Fruit fly (Drosophila melanogaster) Kc167 (cell line): ENCODE results near the gene CG8072.

ENCODE experiments used
- Myc ChIP-seq: fragments of >200 bp; optimal IDR thresholded peaks from 2 replicates; lab custom pipeline; 2017; ENCODE audit warnings: missing external identifiers
- Sin3A ChIP-seq: fragments of >200 bp; optimal IDR thresholded peaks from 2 replicates; lab custom pipeline; 2018; ENCODE audit warnings: missing external identifiers
- h ChIP-seq: fragments of >200 bp; optimal IDR thresholded peaks from 3 replicates; lab custom pipeline; 2018; ENCODE audit warnings: missing external identifiers
- insv ChIP-seq: fragments of >200 bp; optimal IDR thresholded peaks from 3 replicates; lab custom pipeline; 2018; ENCODE audit warnings: missing external identifiers
- psq ChIP-seq: fragments of >200 bp; optimal IDR thresholded peaks from 2 replicates; lab custom pipeline; 2017; ENCODE audit warnings: missing external identifiers
- ttk ChIP-seq: sonication (Bioruptor generic); optimal IDR thresholded peaks from 2 replicates; lab custom pipeline; 2017; ENCODE audit warnings: missing external identifiers

The CG8072 gene

DNA sequence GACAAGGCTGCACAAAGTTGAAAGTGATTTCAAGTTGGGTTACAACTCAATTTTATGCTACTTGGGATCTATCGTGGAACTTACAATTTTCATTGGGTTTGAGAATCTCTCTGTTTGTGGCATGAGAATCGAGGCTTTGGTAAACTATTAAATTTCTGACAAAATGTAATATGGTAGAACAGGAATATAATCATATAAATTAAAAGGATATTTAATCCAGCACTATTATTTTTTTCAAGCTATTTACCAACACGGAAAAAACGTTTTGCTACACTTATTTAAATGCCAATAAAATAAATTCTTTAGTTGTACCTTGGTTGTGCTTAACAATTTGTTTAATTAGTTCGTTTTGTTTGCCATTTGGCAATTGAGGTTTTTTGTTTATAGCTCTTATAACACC, at the start of gene CG8072:
Gene CG8072, plus strand, starts transcription at position 301 of the 400 bp plus-strand sequence.
- no peak for TF ChIP-seq h
- no peak for TF ChIP-seq ttk (lab: Kevin White, UChicago)
- no peak for TF ChIP-seq Sin3A (lab: Kevin White, UChicago)
- TF ChIP-seq Myc = no peak
- TF ChIP-seq insv (lab: Kevin White, UChicago) = no peak
- no peak for TF ChIP-seq psq (lab: Kevin White, UChicago)

- TF ChIP-seq psq (lab: Kevin White, UChicago) = no peak
- TF ChIP-seq ttk (lab: Kevin White, UChicago) = no peak
- TF ChIP-seq insv (lab: Kevin White, UChicago) = no peak
- TF ChIP-seq Sin3A (lab: Kevin White, UChicago) = no peak
- no peak for TF ChIP-seq Myc
- TF ChIP-seq h = no peak
Observed at dm6 chr3L:10105820-10106219, 45.8 kb upstream of the CG8072 start.

DNA sequence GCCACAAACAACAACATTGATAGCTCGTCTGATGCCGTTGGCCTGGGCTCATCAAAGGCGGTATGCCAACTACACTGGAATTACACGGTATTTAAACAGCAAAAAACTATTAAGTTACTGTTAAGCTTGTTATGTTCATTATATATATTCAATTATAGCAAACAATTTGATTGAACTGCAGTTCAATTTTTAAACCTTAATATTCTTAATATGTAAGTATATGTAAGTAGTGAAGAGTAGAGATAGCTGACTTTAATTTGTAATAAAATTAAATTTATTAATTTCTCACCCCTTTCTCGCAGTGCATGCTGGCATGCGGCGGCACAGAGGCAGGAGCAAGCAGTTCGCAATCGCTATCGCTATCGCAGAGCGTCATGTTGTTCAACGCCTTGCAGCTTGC, 41.2 kb upstream of the CG8072 start:
- TF ChIP-seq psq (lab: Kevin White, UChicago) (no peak), Sin3A (lab: Kevin White, UChicago) (no peak), insv (lab: Kevin White, UChicago) (no peak)

dm6 chr3L:10156080-10156479, 4.5 kb downstream of the CG8072 start:
- TF ChIP-seq psq (lab: Kevin White, UChicago) = no peak
- no peak for TF ChIP-seq Sin3A (lab: Kevin White, UChicago)
- TF ChIP-seq insv (lab: Kevin White, UChicago) = no peak
- TF ChIP-seq ttk (lab: Kevin White, UChicago) = no peak
- TF ChIP-seq Myc = no peak
- TF ChIP-seq h = no peak

- TF ChIP-seq psq (lab: Kevin White, UChicago) = no peak
- TF ChIP-seq insv (lab: Kevin White, UChicago) = no peak
- no peak for TF ChIP-seq Myc
- TF ChIP-seq h = no peak
- no peak for TF ChIP-seq Sin3A (lab: Kevin White, UChicago)
- no peak for TF ChIP-seq ttk (lab: Kevin White, UChicago)
Observed at dm6 chr3L:10166923-10167322, 15.3 kb downstream of the CG8072 start, which contains the start of gene CG6628. CG6628 (minus strand) TSS chr3L:10167023.

DNA sequence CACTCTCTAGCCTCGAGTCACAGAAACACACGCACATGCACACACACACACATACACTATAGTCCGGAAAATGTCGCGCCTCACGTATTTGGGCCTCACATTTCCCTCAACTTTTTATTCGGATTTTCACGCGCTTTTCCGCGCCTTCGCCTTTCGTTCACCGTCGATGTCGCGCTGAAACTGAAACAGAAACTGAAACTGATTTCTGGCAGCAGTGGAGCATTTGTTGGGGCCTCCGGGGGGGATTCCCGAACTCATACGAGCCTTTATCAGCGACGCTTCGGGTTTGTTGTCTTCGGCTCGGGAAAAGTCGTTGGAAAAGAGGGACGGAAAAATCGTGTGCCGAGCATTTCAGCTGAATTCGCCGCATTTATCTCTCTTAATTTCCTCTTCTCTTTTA, 34.3 kb downstream of the CG8072 start, which contains the start of gene dpr10:
Gene dpr10, minus strand, starts transcription at position 185 of the 400 bp plus-strand sequence.
- TF ChIP-seq Sin3A (lab: Kevin White, UChicago) = no peak
- no peak for TF ChIP-seq insv (lab: Kevin White, UChicago)
- TF ChIP-seq Myc = no peak
- TF ChIP-seq ttk (lab: Kevin White, UChicago) = no peak
- no peak for TF ChIP-seq h
- no peak for TF ChIP-seq psq (lab: Kevin White, UChicago)

DNA sequence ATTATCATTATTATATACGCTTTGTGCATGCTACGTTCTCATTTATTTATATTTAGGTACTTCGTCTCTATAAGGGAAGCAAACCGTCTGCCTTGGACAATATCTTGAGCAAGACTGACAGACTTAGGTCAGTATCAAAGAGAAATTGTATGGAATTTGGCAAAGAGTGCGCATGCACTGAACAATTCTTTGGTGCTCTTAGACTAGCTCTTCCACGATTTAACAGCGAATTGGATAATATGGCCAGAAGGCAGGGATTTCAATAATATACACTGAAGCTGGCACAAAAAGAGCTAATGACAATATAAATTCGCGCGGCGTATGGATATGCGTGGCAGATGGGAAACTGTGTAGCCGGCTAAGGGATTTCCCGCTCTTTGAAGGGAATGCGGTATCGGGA, 35.3 kb downstream of the CG8072 start:
- no peak for TF ChIP-seq Sin3A (lab: Kevin White, UChicago)
- TF ChIP-seq insv (lab: Kevin White, UChicago) = no peak
- TF ChIP-seq ttk (lab: Kevin White, UChicago) = no peak
- TF ChIP-seq h = no peak
- TF ChIP-seq psq (lab: Kevin White, UChicago) = no peak
- no peak for TF ChIP-seq Myc

- TF ChIP-seq psq (lab: Kevin White, UChicago) = no peak
Observed at dm6 chr3L:10189179-10189578, 37.6 kb downstream of the CG8072 start.

DNA sequence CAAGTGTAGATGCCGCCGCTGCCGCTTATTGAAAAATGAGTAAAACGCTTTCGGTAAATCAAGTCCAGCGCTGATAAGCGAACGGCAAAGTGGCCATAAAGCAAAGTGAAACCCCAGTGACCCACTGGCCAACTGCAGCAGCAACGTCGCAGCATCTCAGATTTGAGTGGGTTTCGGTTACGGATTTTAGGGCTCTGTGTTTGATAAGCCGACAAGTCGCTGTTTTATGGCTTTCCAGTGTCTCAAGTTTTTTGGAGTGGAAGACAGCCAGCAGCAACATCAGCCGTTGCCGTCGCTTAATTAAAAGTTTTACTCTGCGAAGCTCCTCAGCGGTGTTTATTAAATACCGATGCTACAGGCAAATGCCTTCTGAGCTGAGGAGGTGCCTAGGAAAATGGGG, 45.7 kb downstream of the CG8072 start:
- TF ChIP-seq ttk (lab: Kevin White, UChicago) (no peak), Sin3A (lab: Kevin White, UChicago) (no peak), insv (lab: Kevin White, UChicago) (no peak), psq (lab: Kevin White, UChicago) (no peak), Myc (no peak), h (no peak)

DNA sequence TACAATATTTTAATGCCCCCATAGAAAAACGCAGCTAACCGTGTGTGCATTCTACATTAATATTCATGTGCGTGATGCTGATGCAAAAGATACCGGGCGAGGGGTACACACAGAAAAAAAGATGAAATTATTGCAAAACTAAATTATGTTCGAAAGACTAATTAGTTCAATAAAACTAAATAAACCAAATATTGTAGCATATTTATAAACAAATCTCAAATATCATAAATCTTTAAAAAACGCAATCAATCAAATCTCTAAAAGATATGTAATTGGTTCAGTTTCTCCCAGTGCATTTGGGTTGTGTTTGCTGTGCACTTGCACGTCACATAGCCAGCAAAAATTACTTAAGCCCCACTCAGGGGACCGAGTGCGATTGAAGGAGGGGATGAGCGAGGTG, 46.9 kb downstream of the CG8072 start:
- no peak for TF ChIP-seq Myc
- TF ChIP-seq psq (lab: Kevin White, UChicago) = no peak
- no peak for TF ChIP-seq Sin3A (lab: Kevin White, UChicago)
- TF ChIP-seq insv (lab: Kevin White, UChicago) = no peak
- no peak for TF ChIP-seq h
- TF ChIP-seq ttk (lab: Kevin White, UChicago) = no peak

DNA sequence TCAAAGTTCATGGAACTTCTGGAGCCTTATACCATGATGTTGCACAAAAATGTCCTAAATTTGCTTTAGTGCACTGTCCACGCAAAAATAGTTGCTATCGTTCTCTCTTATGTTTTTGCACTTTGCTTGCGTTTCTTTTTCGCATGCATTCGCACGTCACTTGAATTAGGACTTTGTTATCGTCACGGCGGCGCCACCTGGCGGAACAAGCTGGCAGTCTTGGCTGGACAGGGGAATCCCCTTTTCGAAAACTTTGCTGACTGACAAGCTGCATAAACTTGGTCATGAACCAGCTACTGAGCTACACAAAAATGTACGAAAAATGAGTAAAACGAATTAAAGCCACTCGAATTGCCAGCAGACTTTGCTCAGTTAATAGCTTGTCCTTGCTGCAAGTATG, 48.0 kb downstream of the CG8072 start:
- TF ChIP-seq h = no peak

dm6 chr3L:10201655-10202054, 50.0 kb downstream of the CG8072 start, which contains the start of gene ect:
ect (minus strand) TSS chr3L:10201837.
- no peak for TF ChIP-seq psq (lab: Kevin White, UChicago)
- TF ChIP-seq ttk (lab: Kevin White, UChicago) = no peak
- TF ChIP-seq h = no peak
- no peak for TF ChIP-seq Myc
- no peak for TF ChIP-seq Sin3A (lab: Kevin White, UChicago)
- no peak for TF ChIP-seq insv (lab: Kevin White, UChicago)
